Worm (Caenorhabditis elegans) whole organism, L4 larva: ENCODE data around the gene Y39G8B.7.

Source experiments
- F26F4.8 ChIP-seq: fragments of 200-800 bp; sonication (Bioruptor generic); conservative IDR thresholded peaks from 2 replicates; pipeline ENCODE4 v1.3.6; 2022; ENCODE audit warnings: missing genetic modification characterization, missing compliant biosample characterization
- ceh-82 ChIP-seq: sonication (generic microtip); optimal IDR thresholded peaks from 2 replicates; lab custom pipeline; 2017; ENCODE audit warnings: missing biosample characterization, missing genetic modification characterization
- dmd-6 ChIP-seq: fragments of 200-800 bp; sonication (Bioruptor generic); IDR thresholded peaks from 2 replicates; pipeline ENCODE4 v1.3.6; 2022; ENCODE audit warnings: missing genetic modification reagents, missing genetic modification characterization, missing compliant biosample characterization
- mdl-1 ChIP-seq, 2 experiments: fragments of 150-350 bp in 1 of 2; sonication (generic microtip) in 1 of 2; optimal IDR thresholded peaks; 2 replicates each; lab custom pipeline; 2014 to 2017; ENCODE audit warnings: missing biosample characterization in 2 of 2, missing genetic modification characterization in 2 of 2
- nhr-42 ChIP-seq: fragments of 200-800 bp; sonication (Bioruptor generic); IDR thresholded peaks from 2 replicates; pipeline ENCODE4 v1.3.6; 2022; ENCODE audit warnings: missing genetic modification characterization, missing compliant biosample characterization
- snpc-4 ChIP-seq: fragments of 150-350 bp; optimal IDR thresholded peaks from 2 replicates; lab custom pipeline; 2014; ENCODE audit warnings: missing biosample characterization, missing genetic modification characterization
- ztf-11 ChIP-seq: fragments of 150-350 bp; optimal IDR thresholded peaks from 2 replicates; lab custom pipeline; 2014; ENCODE audit warnings: missing biosample characterization, missing genetic modification characterization

ce11 chrII:14003821-14004430 lies 9.1 kb upstream of the Y39G8B.7 start:
- peak; percentile 41 for TF ChIP-seq snpc-4 (tag; lab: Kevin White, UChicago)
- TF ChIP-seq dmd-6 (GFP tag; lab: Robert Waterston, UW): no peak
- TF ChIP-seq ceh-82 (tag; lab: Kevin White, UChicago): no peak
- TF ChIP-seq F26F4.8 (GFP tag; lab: Robert Waterston, UW): no peak
- TF ChIP-seq nhr-42 (GFP tag; lab: Robert Waterston, UW): no peak
- TF ChIP-seq ztf-11 (tag; lab: Kevin White, UChicago): no peak
- TF ChIP-seq mdl-1 (tag; optimal IDR thresholded peaks at IDR 0.05; lab: Kevin White, UChicago): no peak
